Worm (Caenorhabditis elegans) whole organism, late embryonic: ENCODE data around the gene F23D12.3.

Experiments
- C08G9.2 ChIP-seq: sonication (generic microtip); optimal IDR thresholded peaks from 2 replicates; lab custom pipeline; 2016; ENCODE audit warnings: mild to moderate bottlenecking, missing genetic modification characterization, moderate library complexity, missing compliant biosample characterization
- C38D4.7 ChIP-seq: fragments of 200-800 bp; sonication (Bioruptor generic); optimal IDR thresholded peaks from 2 replicates; lab custom pipeline; 2018; ENCODE audit warnings: mild to moderate bottlenecking, missing genetic modification characterization, moderate library complexity, missing compliant biosample characterization
- F13H6.1 ChIP-seq: sonication (generic microtip); optimal IDR thresholded peaks from 2 replicates; lab custom pipeline; 2016; ENCODE audit warnings: missing genetic modification characterization, missing compliant biosample characterization
- K02D7.2 ChIP-seq: sonication (generic microtip); optimal IDR thresholded peaks from 2 replicates; lab custom pipeline; 2017; ENCODE audit warnings: mild to moderate bottlenecking, missing genetic modification characterization, missing compliant biosample characterization
- K09A11.1 ChIP-seq: sonication (generic microtip); optimal IDR thresholded peaks from 2 replicates; lab custom pipeline; 2017; ENCODE audit warnings: antibody characterized with exemption, mild to moderate bottlenecking, missing genetic modification characterization, missing compliant biosample characterization; ENCODE audit not compliant: insufficient read depth
- Y22D7AL.16 ChIP-seq: sonication (generic microtip); optimal IDR thresholded peaks from 2 replicates; lab custom pipeline; 2016; ENCODE audit warnings: missing genetic modification characterization, missing compliant biosample characterization
- ama-1 ChIP-seq: fragments of 150-350 bp; optimal IDR thresholded peaks from 2 replicates; lab custom pipeline; 2014
- ceh-2 ChIP-seq: sonication (generic microtip); optimal IDR thresholded peaks from 2 replicates; lab custom pipeline; 2016; ENCODE audit warnings: missing genotype, missing genetic modification characterization, missing compliant biosample characterization
- ceh-24 ChIP-seq: sonication (generic microtip); optimal IDR thresholded peaks from 2 replicates; lab custom pipeline; 2016; ENCODE audit warnings: mild to moderate bottlenecking, missing genetic modification characterization, missing compliant biosample characterization
- ceh-30 ChIP-seq: fragments of 150-350 bp; optimal IDR thresholded peaks from 2 replicates; lab custom pipeline; 2014; ENCODE audit warnings: missing biosample characterization, missing genetic modification characterization
- ceh-9 ChIP-seq: sonication (generic microtip); optimal IDR thresholded peaks from 2 replicates; lab custom pipeline; 2016; ENCODE audit warnings: mild to moderate bottlenecking, missing genetic modification characterization, inconsistent platforms, missing compliant biosample characterization
- che-1 ChIP-seq: sonication (generic microtip); optimal IDR thresholded peaks from 2 replicates; lab custom pipeline; 2016; ENCODE audit warnings: mild to moderate bottlenecking, missing genetic modification characterization, missing compliant biosample characterization
- dve-1 ChIP-seq: sonication (generic microtip); optimal IDR thresholded peaks from 2 replicates; lab custom pipeline; 2017; ENCODE audit warnings: antibody characterized with exemption, mild to moderate bottlenecking, missing genetic modification characterization, missing compliant biosample characterization
- ets-4 ChIP-seq: sonication (generic microtip); optimal IDR thresholded peaks from 2 replicates; lab custom pipeline; 2016; ENCODE audit warnings: missing genetic modification characterization, missing compliant biosample characterization
- eyg-1 ChIP-seq: sonication (generic microtip); optimal IDR thresholded peaks from 2 replicates; lab custom pipeline; 2016; ENCODE audit warnings: missing genotype, missing genetic modification characterization, missing compliant biosample characterization
- fkh-10 ChIP-seq: fragments of 150-350 bp; optimal IDR thresholded peaks from 2 replicates; lab custom pipeline; 2014; ENCODE audit warnings: missing biosample characterization, missing genetic modification reagents, missing genetic modification characterization
- fkh-6 ChIP-seq: sonication (generic microtip); optimal IDR thresholded peaks from 2 replicates; lab custom pipeline; 2016; ENCODE audit warnings: missing genetic modification characterization, missing compliant biosample characterization
- gmeb-2 ChIP-seq: sonication (generic microtip); optimal IDR thresholded peaks from 2 replicates; lab custom pipeline; 2016; ENCODE audit warnings: missing genetic modification characterization, inconsistent platforms, missing compliant biosample characterization
- hlh-15 ChIP-seq: sonication (generic microtip); optimal IDR thresholded peaks from 2 replicates; lab custom pipeline; 2016; ENCODE audit warnings: missing genetic modification characterization, missing compliant biosample characterization
- hlh-30 ChIP-seq: sonication (generic microtip); optimal IDR thresholded peaks from 2 replicates; lab custom pipeline; 2017; ENCODE audit warnings: antibody characterized with exemption, missing genetic modification characterization, missing compliant biosample characterization; ENCODE audit not compliant: insufficient read depth
- mec-3 ChIP-seq: sonication (generic microtip); optimal IDR thresholded peaks from 2 replicates; lab custom pipeline; 2016; ENCODE audit warnings: borderline replicate concordance, missing genetic modification characterization, missing compliant biosample characterization
- nfya-1 ChIP-seq: sonication (generic microtip); optimal IDR thresholded peaks from 2 replicates; lab custom pipeline; 2017; ENCODE audit warnings: missing genetic modification characterization, mild to moderate bottlenecking, missing compliant biosample characterization, antibody characterized with exemption, moderate library complexity
- nhr-232 ChIP-seq: sonication (generic microtip); optimal IDR thresholded peaks from 2 replicates; lab custom pipeline; 2016; ENCODE audit warnings: missing genetic modification characterization, missing compliant biosample characterization
- pha-4 ChIP-seq: fragments of 150-350 bp; optimal IDR thresholded peaks from 2 replicates; lab custom pipeline; 2018; ENCODE audit warnings: missing biosample characterization, missing genetic modification reagents, missing genetic modification characterization
- ref-2 ChIP-seq: sonication (generic microtip); optimal IDR thresholded peaks from 2 replicates; lab custom pipeline; 2016; ENCODE audit warnings: missing genetic modification characterization, missing compliant biosample characterization
- sdc-2 ChIP-seq: sonication (generic microtip); optimal IDR thresholded peaks from 2 replicates; lab custom pipeline; 2016; ENCODE audit warnings: missing genotype, missing genetic modification characterization, missing compliant biosample characterization
- sox-4 ChIP-seq: sonication (generic microtip); optimal IDR thresholded peaks from 2 replicates; lab custom pipeline; 2017; ENCODE audit warnings: mild to moderate bottlenecking, missing genetic modification characterization, inconsistent platforms, missing compliant biosample characterization
- tbx-2 ChIP-seq: sonication (generic microtip); optimal IDR thresholded peaks from 2 replicates; lab custom pipeline; 2016; ENCODE audit warnings: missing genetic modification characterization, missing compliant biosample characterization
- tbx-7 ChIP-seq: sonication (generic microtip); optimal IDR thresholded peaks from 2 replicates; lab custom pipeline; 2016; ENCODE audit warnings: missing genotype, missing genetic modification characterization, missing compliant biosample characterization
- ttx-3 ChIP-seq: sonication (generic microtip); optimal IDR thresholded peaks from 2 replicates; lab custom pipeline; 2016; ENCODE audit warnings: missing genetic modification reagents, missing genetic modification characterization, missing compliant biosample characterization
- unc-3 ChIP-seq, 2 experiments: fragments of 200-800 bp in 1 of 2; sonication (Bioruptor generic) in 1 of 2; sonication (generic microtip) in 1 of 2; conservative IDR thresholded peaks in 1 of 2; optimal IDR thresholded peaks in 1 of 2; 2 replicates each; pipeline versions ENCODE4 v1.3.6 to Lab custom; 2016 to 2022; ENCODE audit warnings: missing compliant biosample characterization in 2 of 2, missing genetic modification characterization in 2 of 2, missing genetic modification reagents in 1 of 2
- unc-55 ChIP-seq: sonication (generic microtip); optimal IDR thresholded peaks from 2 replicates; lab custom pipeline; 2017; ENCODE audit warnings: missing biosample characterization, missing genetic modification reagents, missing genetic modification characterization

Gene F23D12.3

DNA sequence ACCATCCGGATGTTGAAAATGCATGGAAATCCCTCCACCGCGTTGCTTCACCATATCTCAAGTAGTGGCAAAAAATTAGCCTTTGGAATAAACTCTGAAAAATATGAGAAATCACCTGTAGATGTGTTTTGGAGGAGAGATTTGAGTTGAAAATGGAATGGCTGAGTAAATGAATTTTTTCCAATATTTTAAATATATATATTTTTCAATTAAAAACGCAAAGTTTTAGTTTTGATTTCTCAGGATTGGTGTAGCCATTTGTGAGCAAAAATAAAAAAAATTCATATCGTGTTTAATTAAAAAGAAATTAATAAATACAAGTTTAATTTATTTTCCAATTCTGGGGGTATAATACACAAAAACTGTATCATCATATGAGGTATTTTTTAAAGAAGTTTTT lies 14.4 kb upstream of the F23D12.3 start, which contains the start of gene F23D12.1:
Gene F23D12.1 (minus strand): TSS at position 101 of the 400 bp plus-strand sequence.
- TF ChIP-seq K02D7.2 (tag; lab: Kevin White, UChicago): no peak
- TF ChIP-seq C38D4.7: no peak
- no peak for TF ChIP-seq hlh-30 (tag; lab: Kevin White, UChicago)
- TF ChIP-seq ceh-24 (tag; lab: Kevin White, UChicago): no peak
- no peak for TF ChIP-seq tbx-2
- TF ChIP-seq eyg-1 (tag; lab: Kevin White, UChicago): no peak
- TF ChIP-seq hlh-15 (tag; lab: Kevin White, UChicago): no peak
- TF ChIP-seq ttx-3 (tag; lab: Kevin White, UChicago): no peak
- no peak for TF ChIP-seq F13H6.1 (tag; lab: Kevin White, UChicago)

DNA sequence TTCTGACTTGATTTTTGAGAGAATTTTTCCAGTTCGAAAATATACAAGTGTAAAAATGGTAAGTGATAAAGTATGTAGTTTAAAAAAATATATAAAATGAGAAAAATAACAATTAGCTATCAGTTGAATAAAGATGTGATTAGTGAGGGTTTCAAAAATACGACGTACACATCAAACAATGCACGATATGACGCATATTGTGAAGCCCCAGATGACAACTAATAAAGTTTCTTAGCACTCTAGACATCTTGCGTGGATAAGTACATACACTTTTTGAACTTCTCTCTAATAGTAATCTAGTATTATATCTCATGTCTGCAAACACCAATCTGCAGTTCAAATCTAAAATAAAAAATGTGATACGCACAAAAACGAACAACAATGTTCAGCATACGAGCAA lies 12.0 kb upstream of the F23D12.3 start:
- no peak for TF ChIP-seq dve-1
- TF ChIP-seq, all 69 proteins: peak for 0

DNA sequence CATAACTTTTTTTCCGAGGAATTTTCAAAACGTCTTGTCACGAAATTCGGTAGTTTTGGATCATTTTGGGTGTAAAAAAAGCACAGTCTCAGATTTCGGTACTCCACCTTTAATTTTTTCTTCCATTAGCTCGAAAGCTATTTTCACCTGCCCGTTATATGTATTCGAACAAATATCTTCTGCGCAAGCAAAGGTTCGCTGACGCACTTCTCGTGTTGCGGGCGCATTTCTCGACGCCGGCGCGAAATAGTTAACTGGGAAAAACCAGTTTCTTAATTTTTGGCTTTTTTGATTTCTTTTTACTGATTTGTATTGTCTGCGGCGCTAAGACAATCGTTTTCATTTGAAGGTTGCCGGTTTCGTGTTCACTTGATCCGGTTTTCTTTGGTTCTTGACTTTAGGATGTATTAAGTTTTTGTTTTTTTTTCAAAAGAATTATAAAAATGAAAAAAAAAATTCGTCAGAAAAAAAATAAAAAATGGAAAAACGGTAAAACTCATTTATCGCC lies 6.7 kb upstream of the F23D12.3 start:
- TF ChIP-seq unc-3 (GFP tag; conservative IDR thresholded peaks at IDR 0.05; lab: Robert Waterston, UW): no peak
- no peak for TF ChIP-seq unc-3 (tag; optimal IDR thresholded peaks at IDR 0.05; lab: Kevin White, UChicago)
- TF ChIP-seq ama-1 (lab: Kevin White, UChicago): no peak
- no peak for TF ChIP-seq gmeb-2 (tag; lab: Kevin White, UChicago)
- no peak for TF ChIP-seq unc-55 (GFP tag; lab: Kevin White, UChicago)
- no peak for TF ChIP-seq ceh-9 (tag; lab: Kevin White, UChicago)
- no peak for TF ChIP-seq K09A11.1 (tag; lab: Kevin White, UChicago)
- no peak for TF ChIP-seq ceh-2 (tag; lab: Kevin White, UChicago)
- no peak for TF ChIP-seq fkh-10 (GFP tag; lab: Kevin White, UChicago)
- TF ChIP-seq sox-4: no peak
- no peak for TF ChIP-seq dve-1
- TF ChIP-seq C08G9.2 (tag; lab: Kevin White, UChicago): no peak
- TF ChIP-seq mec-3 (tag; lab: Kevin White, UChicago): no peak
- TF ChIP-seq nhr-232: no peak

DNA sequence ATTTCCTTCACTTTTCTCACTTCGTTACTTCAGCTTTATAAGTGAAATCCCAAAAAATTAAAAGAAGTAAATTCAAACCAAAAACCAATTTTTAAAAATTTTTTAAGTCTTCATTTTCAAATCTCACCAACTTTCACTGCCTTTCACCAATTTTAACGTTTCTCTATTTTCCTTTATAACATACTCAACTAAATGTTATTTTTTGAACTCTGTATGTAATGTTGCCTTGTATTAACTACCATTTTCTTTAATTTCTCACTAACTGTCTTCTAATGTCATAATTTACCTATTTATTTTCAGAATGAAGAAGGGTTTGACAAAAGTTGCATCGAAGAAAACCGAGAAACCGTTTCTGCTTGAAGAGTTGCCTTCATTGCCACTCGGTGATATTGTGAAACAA lies 2.3 kb downstream of the F23D12.3 start, which contains the start of gene F23D12.4:
Gene F23D12.4 (plus strand): TSS at position 301 of the 400 bp plus-strand sequence.
- no peak for TF ChIP-seq fkh-6 (tag; lab: Kevin White, UChicago)

DNA sequence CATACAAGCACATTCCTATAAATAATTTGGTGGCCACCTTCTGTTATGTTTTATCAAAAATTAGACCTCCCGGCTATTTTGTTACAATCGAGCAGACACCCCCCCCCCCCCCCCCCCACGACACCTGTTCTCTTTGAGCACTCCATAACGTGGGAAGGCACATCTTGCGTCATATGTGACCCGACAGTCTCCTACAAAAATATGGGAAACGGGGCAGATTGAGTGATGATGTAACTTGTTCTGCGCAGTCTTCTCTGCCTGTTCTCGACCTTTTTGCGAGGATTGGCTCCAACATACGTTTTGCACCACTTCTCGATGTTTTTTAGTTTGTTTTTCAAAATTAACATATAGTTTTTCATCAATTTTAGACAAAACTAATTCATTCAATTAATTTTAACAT lies 5.1 kb downstream of the F23D12.3 start:
- TF ChIP-seq che-1 (tag; lab: Kevin White, UChicago) (no peak), sdc-2 (tag; lab: Kevin White, UChicago) (no peak), Y22D7AL.16 (tag; lab: Kevin White, UChicago) (no peak), ceh-30 (tag; lab: Kevin White, UChicago) (no peak), nfya-1 (tag; lab: Kevin White, UChicago) (no peak), fkh-6 (tag; lab: Kevin White, UChicago) (no peak), mec-3 (tag; lab: Kevin White, UChicago) (no peak), ref-2 (no peak), ceh-9 (tag; lab: Kevin White, UChicago) (no peak), tbx-7 (tag; lab: Kevin White, UChicago) (no peak), pha-4 (tag; lab: Kevin White, UChicago) (no peak), fkh-10 (GFP tag; lab: Kevin White, UChicago) (no peak), ets-4 (tag; lab: Kevin White, UChicago) (no peak)
